Worm (Caenorhabditis elegans) whole organism, L1 larva: Measurements from ENCODE around the gene Y43F8C.6.

Source experiments
- Y116A8C.19 ChIP-seq: sonication (generic microtip); optimal IDR thresholded peaks from 2 replicates; lab custom pipeline; 2016; ENCODE audit warnings: missing compliant biosample characterization, missing genetic modification characterization, borderline replicate concordance
- ets-5 ChIP-seq: fragments of 200-800 bp; sonication (Bioruptor generic); IDR thresholded peaks from 2 replicates; pipeline ENCODE4 v1.3.6; 2022; ENCODE audit warnings: missing genetic modification characterization, missing compliant biosample characterization
- mdl-1 ChIP-seq, 2 experiments: fragments of 150-350 bp; optimal IDR thresholded peaks; 2 replicates each; lab custom pipeline; 2014 to 2017; ENCODE audit warnings: missing biosample characterization in 2 of 2, missing genetic modification characterization in 2 of 2, inconsistent platforms in 1 of 2
- nhr-11 ChIP-seq: fragments of 150-350 bp; optimal IDR thresholded peaks from 2 replicates; lab custom pipeline; 2014; ENCODE audit warnings: missing biosample characterization, missing genetic modification characterization
- ztf-4 ChIP-seq: fragments of 150-350 bp; optimal IDR thresholded peaks from 2 replicates; lab custom pipeline; 2014; ENCODE audit warnings: missing biosample characterization, missing genetic modification characterization

- TF ChIP-seq ztf-4 (tag; lab: Kevin White, UChicago) (no peak), Y116A8C.19 (tag; lab: Kevin White, UChicago) (no peak), ets-5 (GFP tag; lab: Robert Waterston, UW) (no peak), mdl-1 (tag; optimal IDR thresholded peaks at IDR 0.05; lab: Kevin White, UChicago) (no peak), nhr-11 (no peak)
These were observed 5.0 kb upstream of the Y43F8C.6 start, which contains the start of gene Y43F8C.9 for ce11 chrV:19645572-19646155.
